Worm (Caenorhabditis elegans) whole organism, mixed stage, embryonic: ENCODE measurements around the gene F21D5.4.

Source experiments
- blmp-1 ChIP-seq: fragments of 150-350 bp; optimal IDR thresholded peaks from 2 replicates; lab custom pipeline; 2014; ENCODE audit warnings: missing biosample characterization, missing genetic modification characterization
- ces-1 ChIP-seq: fragments of 150-350 bp; optimal IDR thresholded peaks from 2 replicates; lab custom pipeline; 2014; ENCODE audit warnings: missing biosample characterization, missing genetic modification reagents, missing genetic modification characterization
- cnd-1 ChIP-seq: fragments of 200-800 bp; sonication (Bioruptor generic); optimal IDR thresholded peaks from 2 replicates; lab custom pipeline; 2018; ENCODE audit warnings: mild to moderate bottlenecking, missing genetic modification characterization, missing compliant biosample characterization
- elt-3 ChIP-seq: fragments of 150-350 bp; optimal IDR thresholded peaks from 2 replicates; lab custom pipeline; 2014; ENCODE audit warnings: missing biosample characterization, missing genetic modification characterization
- lin-13 ChIP-seq: fragments of 150-350 bp; optimal IDR thresholded peaks from 2 replicates; lab custom pipeline; 2014; ENCODE audit warnings: missing biosample characterization, missing genetic modification characterization
- mab-5 ChIP-seq: fragments of 150-350 bp; optimal IDR thresholded peaks from 2 replicates; lab custom pipeline; 2014; ENCODE audit warnings: missing biosample characterization, missing genetic modification characterization
- mep-1 ChIP-seq: fragments of 150-350 bp; optimal IDR thresholded peaks from 2 replicates; lab custom pipeline; 2017; ENCODE audit warnings: missing biosample characterization, missing genetic modification reagents, missing genetic modification characterization, inconsistent platforms
- nhr-237 ChIP-seq: fragments of 150-350 bp; optimal IDR thresholded peaks from 2 replicates; lab custom pipeline; 2014; ENCODE audit warnings: missing biosample characterization, missing genetic modification characterization
- unc-39 ChIP-seq: fragments of 150-350 bp; optimal IDR thresholded peaks from 2 replicates; lab custom pipeline; 2014; ENCODE audit warnings: missing biosample characterization, missing genetic modification characterization

- TF ChIP-seq nhr-237 (no peak), blmp-1 (no peak), cnd-1 (no peak), unc-39 (tag; lab: Kevin White, UChicago) (no peak), lin-13 (tag; lab: Kevin White, UChicago) (no peak), ces-1 (GFP tag; lab: Kevin White, UChicago) (peak; percentile 94), mab-5 (no peak), elt-3 (no peak), mep-1 (tag; lab: Kevin White, UChicago) (peak; percentile 39)
These were observed 24.6 kb downstream of the F21D5.4 start for ce11 chrIV:8762471-8762870.
